Worm (Caenorhabditis elegans) whole organism, L4 larva: Measurements from ENCODE around the gene F19B6.10.

Experiments used
- nhr-111 ChIP-seq: fragments of 200-800 bp; sonication (Bioruptor generic); optimal IDR thresholded peaks from 2 replicates; lab custom pipeline; 2018; ENCODE audit warnings: mild to moderate bottlenecking, missing genetic modification characterization, missing compliant biosample characterization
- pha-4 ChIP-seq, 2 experiments: fragments of 150-350 bp in 1 of 2; fragments of 200-800 bp in 1 of 2; sonication (Bioruptor generic) in 1 of 2; IDR thresholded peaks in 1 of 2; optimal IDR thresholded peaks in 1 of 2; 2 replicates each; pipeline versions ENCODE4 v1.3.6 to Lab custom; 2014 to 2022; ENCODE audit warnings: missing genetic modification characterization in 2 of 2, missing genetic modification reagents in 2 of 2, missing biosample characterization in 1 of 2, missing compliant biosample characterization in 1 of 2
- unc-62 ChIP-seq, 3 experiments: fragments of 150-350 bp in 1 of 3; sonication (generic microtip); optimal IDR thresholded peaks in 2 of 3; peaks in 1 of 3; 1 replicate in 1 of 3; 2 replicates in 2 of 3; lab custom pipeline; 2014 to 2017; ENCODE audit warnings: missing biosample characterization in 3 of 3, missing genetic modification characterization in 3 of 3, missing genetic modification reagents in 3 of 3, missing genotype in 1 of 3
- ztf-11 ChIP-seq: fragments of 150-350 bp; optimal IDR thresholded peaks from 2 replicates; lab custom pipeline; 2014; ENCODE audit warnings: missing biosample characterization, missing genetic modification characterization

DNA sequence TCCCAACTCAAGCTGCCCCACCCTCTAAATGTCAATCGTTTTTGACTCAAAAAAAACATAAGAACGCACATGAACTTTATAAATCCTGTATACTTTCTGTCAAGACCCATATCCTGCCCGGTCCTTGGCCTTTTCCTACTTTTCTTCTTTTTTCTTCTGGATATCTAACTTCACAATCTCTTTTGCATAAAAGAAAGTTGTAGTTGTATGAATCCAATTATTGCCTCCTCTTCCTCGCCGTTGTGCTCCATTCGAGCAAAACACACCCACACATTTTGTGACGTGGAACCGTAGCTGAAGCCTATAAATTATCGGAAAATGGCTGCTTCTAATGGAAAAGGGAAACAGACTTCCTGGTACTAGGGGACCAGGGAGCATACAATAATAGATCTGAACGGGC lies 13.2 kb downstream of the F19B6.10 start:
- TF ChIP-seq ztf-11 (tag; lab: Kevin White, UChicago) (no peak), pha-4 (GFP tag; IDR thresholded peaks at IDR 0.05; lab: Robert Waterston, UW) (no peak), pha-4 (tag; optimal IDR thresholded peaks at IDR 0.05; lab: Kevin White, UChicago) (no peak), nhr-111 (GFP tag; lab: Kevin White, UChicago) (no peak), unc-62 (GFP tag; optimal IDR thresholded peaks at IDR 0.05 in 1 of 2; lab: Kevin White, UChicago) (peak in 1 of 2 experiments; percentile 56), unc-62 (tag; optimal IDR thresholded peaks at IDR 0.05; lab: Kevin White, UChicago) (no peak)
